Worm (Caenorhabditis elegans) whole organism, L2 larva: ENCODE data around the gene nhr-146.

Experiments used
- R02D3.7 ChIP-seq: fragments of 150-350 bp; optimal IDR thresholded peaks from 2 replicates; lab custom pipeline; 2014; ENCODE audit warnings: missing biosample characterization, missing genetic modification characterization
- alr-1 ChIP-seq: fragments of 150-350 bp; optimal IDR thresholded peaks from 2 replicates; lab custom pipeline; 2014; ENCODE audit warnings: missing biosample characterization, missing genetic modification characterization
- aly-2 ChIP-seq: fragments of 150-350 bp; optimal IDR thresholded peaks from 2 replicates; lab custom pipeline; 2014; ENCODE audit warnings: missing biosample characterization, missing genetic modification characterization
- ama-1 ChIP-seq: fragments of 150-350 bp; optimal IDR thresholded peaks from 2 replicates; lab custom pipeline; 2018; ENCODE audit warnings: inconsistent platforms
- ceh-16 ChIP-seq: fragments of 150-350 bp; optimal IDR thresholded peaks from 2 replicates; lab custom pipeline; 2014; ENCODE audit warnings: missing biosample characterization, missing genetic modification characterization
- ceh-82 ChIP-seq: fragments of 150-350 bp; optimal IDR thresholded peaks from 2 replicates; lab custom pipeline; 2014; ENCODE audit warnings: missing biosample characterization, missing genetic modification characterization
- crh-2 ChIP-seq: sonication (generic microtip); optimal IDR thresholded peaks from 2 replicates; lab custom pipeline; 2017; ENCODE audit warnings: missing biosample characterization, missing genetic modification characterization
- dmd-4 ChIP-seq: sonication (generic microtip); optimal IDR thresholded peaks from 2 replicates; lab custom pipeline; 2017; ENCODE audit warnings: missing biosample characterization, missing genetic modification characterization
- elt-1 ChIP-seq: fragments of 150-350 bp; optimal IDR thresholded peaks from 2 replicates; lab custom pipeline; 2014; ENCODE audit warnings: missing biosample characterization, missing genetic modification characterization
- fos-1 ChIP-seq: fragments of 150-350 bp; optimal IDR thresholded peaks from 2 replicates; lab custom pipeline; 2014; ENCODE audit warnings: missing biosample characterization, missing genetic modification characterization
- lin-11 ChIP-seq: fragments of 150-350 bp; sonication (generic microtip); optimal IDR thresholded peaks from 2 replicates; lab custom pipeline; 2014; ENCODE audit warnings: missing biosample characterization, missing genetic modification characterization, inconsistent platforms, mixed read lengths
- nhr-77 ChIP-seq: fragments of 150-350 bp; optimal IDR thresholded peaks from 2 replicates; lab custom pipeline; 2014; ENCODE audit warnings: missing biosample characterization, missing genetic modification characterization
- sma-3 ChIP-seq: sonication (generic microtip); optimal IDR thresholded peaks from 2 replicates; lab custom pipeline; 2016; ENCODE audit warnings: missing genetic modification reagents, missing genetic modification characterization, missing compliant biosample characterization
- unc-55 ChIP-seq: fragments of 150-350 bp; sonication (generic microtip); optimal IDR thresholded peaks from 3 replicates; lab custom pipeline; 2014; ENCODE audit warnings: missing biosample characterization, missing genetic modification reagents, missing genetic modification characterization
- unc-62 ChIP-seq: fragments of 150-350 bp; optimal IDR thresholded peaks from 2 replicates; lab custom pipeline; 2014; ENCODE audit warnings: missing biosample characterization, missing genetic modification reagents, missing genetic modification characterization
- zag-1 ChIP-seq: fragments of 150-350 bp; optimal IDR thresholded peaks from 2 replicates; lab custom pipeline; 2014; ENCODE audit warnings: missing biosample characterization, missing genetic modification characterization
- ztf-1 ChIP-seq: fragments of 200-800 bp; sonication (Bioruptor generic); conservative IDR thresholded peaks from 2 replicates; pipeline ENCODE4 v1.3.6; 2022; ENCODE audit warnings: missing genetic modification characterization, missing compliant biosample characterization
- ztf-11 ChIP-seq: sonication (generic microtip); optimal IDR thresholded peaks from 2 replicates; lab custom pipeline; 2017; ENCODE audit warnings: missing biosample characterization, missing genetic modification characterization
- ztf-4 ChIP-seq: fragments of 150-350 bp; optimal IDR thresholded peaks from 2 replicates; lab custom pipeline; 2014; ENCODE audit warnings: missing biosample characterization, missing genetic modification characterization

Gene nhr-146

ce11 chrIV:1679227-1679626 lies 52.6 kb downstream of the nhr-146 start:
- TF ChIP-seq ama-1 (lab: Kevin White, UChicago) (no peak), aly-2 (tag; lab: Kevin White, UChicago) (no peak), ceh-82 (tag; lab: Kevin White, UChicago) (no peak), ztf-1 (GFP tag; lab: Robert Waterston, UW) (no peak), ceh-16 (tag; lab: Kevin White, UChicago) (no peak), crh-2 (tag; lab: Kevin White, UChicago) (no peak), lin-11 (tag; lab: Kevin White, UChicago) (no peak), zag-1 (tag; lab: Kevin White, UChicago) (no peak), fos-1 (tag; lab: Kevin White, UChicago) (no peak), ztf-11 (tag; lab: Kevin White, UChicago) (no peak), dmd-4 (tag; lab: Kevin White, UChicago) (no peak), sma-3 (no peak), nhr-77 (no peak), elt-1 (tag; lab: Kevin White, UChicago) (no peak), unc-62 (no peak), unc-55 (GFP tag; lab: Kevin White, UChicago) (no peak), R02D3.7 (tag; lab: Kevin White, UChicago) (no peak), alr-1 (tag; lab: Kevin White, UChicago) (no peak), ztf-4 (tag; lab: Kevin White, UChicago) (no peak)
